Worm (Caenorhabditis elegans): ENCODE data around the gene K03H6.5.

DNA sequence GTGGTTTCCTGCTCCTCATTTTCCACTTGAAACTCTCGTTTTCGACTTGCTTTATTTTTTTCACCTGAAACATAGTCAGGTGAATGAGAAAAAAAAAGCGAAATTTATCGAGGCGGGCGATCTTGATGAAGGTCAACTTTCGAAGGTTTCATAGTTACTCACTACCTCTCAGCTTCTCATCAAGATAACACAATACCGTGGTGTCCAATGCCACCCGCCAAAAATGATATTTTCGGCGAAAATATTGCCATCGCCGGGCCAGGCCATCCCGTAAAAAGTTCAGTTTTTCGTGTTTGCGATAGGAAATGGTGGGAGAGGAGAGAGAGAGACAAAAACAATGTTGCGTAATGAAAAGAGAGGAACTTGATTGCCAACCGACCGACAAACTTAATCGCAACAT, 10.9 kb upstream of the K03H6.5 start:
- TF ChIP-seq him-1 (tag; optimal IDR thresholded peaks at IDR 0.05) (no peak), W03F9.2 (tag; optimal IDR thresholded peaks at IDR 0.05) (no peak)
